Worm (Caenorhabditis elegans): ENCODE measurements around the gene Y37D8A.4.

DNA sequence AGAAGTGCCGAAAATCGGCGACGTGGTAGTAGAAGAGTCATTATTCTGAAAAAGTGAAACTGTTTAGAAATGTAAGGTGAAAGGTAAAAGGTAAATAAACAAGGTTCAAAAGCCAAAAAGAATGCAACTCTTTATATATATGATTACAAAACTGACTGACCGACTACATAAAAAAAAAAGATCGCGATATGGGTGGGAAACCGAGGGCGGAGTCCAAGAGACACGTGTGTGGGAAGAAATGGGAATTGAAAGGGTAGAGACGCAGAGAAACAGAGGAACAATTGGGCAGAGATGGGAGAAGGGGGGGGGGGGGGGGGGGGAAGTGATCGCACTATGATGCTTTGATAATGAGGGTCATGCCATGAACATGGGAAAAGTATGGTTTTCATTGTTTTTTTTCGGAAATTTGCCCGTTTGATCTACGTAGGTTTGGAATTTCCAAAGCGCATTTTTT, at the start of gene Y37D8A.4:
- TF ChIP-seq ztf-4 (tag; optimal IDR thresholded peaks at IDR 0.05) (no peak), mml-1 (tag; optimal IDR thresholded peaks at IDR 0.05) (no peak), unc-62 (GFP tag; optimal IDR thresholded peaks at IDR 0.05) (no peak), ceh-82 (tag; optimal IDR thresholded peaks at IDR 0.05) (no peak), nhr-67 (tag; optimal IDR thresholded peaks at IDR 0.05) (no peak), nhr-23 (tag; optimal IDR thresholded peaks at IDR 0.05) (peak; percentile 29), tbx-2 (tag; optimal IDR thresholded peaks at IDR 0.05) (no peak), R02D3.7 (tag; optimal IDR thresholded peaks at IDR 0.05) (no peak), ceh-16 (tag; optimal IDR thresholded peaks at IDR 0.05) (no peak), nhr-43 (tag; optimal IDR thresholded peaks at IDR 0.05; ENCODE audit: poor library complexity, severe bottlenecking) (peak; percentile 37), egl-27 (tag; optimal IDR thresholded peaks at IDR 0.05) (no peak), nhr-77 (tag; optimal IDR thresholded peaks at IDR 0.05) (no peak), snpc-4 (tag; optimal IDR thresholded peaks at IDR 0.05) (no peak), pqm-1 (tag; optimal IDR thresholded peaks at IDR 0.05) (peak; percentile 40)

All from whole organism, L3 larva.